Worm (Caenorhabditis elegans) whole organism, mixed stage, embryonic: ENCODE measurements around the gene K11E4.1.

Source experiments
- lsy-2 ChIP-seq: fragments of 150-350 bp; optimal IDR thresholded peaks from 2 replicates; lab custom pipeline; 2014; ENCODE audit warnings: missing biosample characterization, missing genetic modification characterization
- nhr-12 ChIP-seq: fragments of 150-350 bp; optimal IDR thresholded peaks from 2 replicates; lab custom pipeline; 2014; ENCODE audit warnings: missing biosample characterization, missing genetic modification characterization
- nhr-237 ChIP-seq: fragments of 150-350 bp; optimal IDR thresholded peaks from 2 replicates; lab custom pipeline; 2014; ENCODE audit warnings: missing biosample characterization, missing genetic modification characterization
- nhr-76 ChIP-seq: sonication (generic microtip); optimal IDR thresholded peaks from 2 replicates; lab custom pipeline; 2017; ENCODE audit warnings: missing biosample characterization, missing genetic modification characterization

DNA sequence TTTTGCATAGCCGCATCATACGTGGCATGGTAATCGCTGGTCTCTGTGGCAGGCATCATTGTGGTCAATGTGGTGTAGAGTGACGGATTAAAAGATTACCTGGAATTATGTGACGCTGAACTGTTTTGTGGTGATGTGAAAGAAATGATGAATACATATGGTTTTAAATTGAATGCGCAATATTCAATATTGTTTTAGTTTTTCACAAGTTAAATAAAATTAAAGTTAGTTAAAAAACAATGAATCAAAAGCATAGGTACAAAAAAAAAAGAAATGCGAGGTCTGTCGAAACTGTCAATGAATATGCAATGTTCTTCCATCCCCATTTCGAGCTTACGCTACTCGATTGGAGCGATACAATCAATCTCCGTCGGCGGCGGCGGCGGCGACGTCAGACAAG is 2.0 kb upstream of the K11E4.1 start, which contains the start of gene K02D3.2:
- TF ChIP-seq nhr-237 (tag; lab: Kevin White, UChicago) (no peak), lsy-2 (tag; lab: Kevin White, UChicago) (no peak), nhr-12 (tag; lab: Kevin White, UChicago) (no peak), nhr-76 (tag; lab: Kevin White, UChicago) (no peak)
